Worm (Caenorhabditis elegans) whole organism, L4 larva: ENCODE data around the gene ndub-6.

Source experiments
- aha-1 ChIP-seq: fragments of 150-350 bp; peaks from one replicate; lab custom pipeline; 2014; ENCODE audit warnings: missing biosample characterization, missing genetic modification characterization
- hif-1 ChIP-seq, 2 experiments: sonication (generic microtip); optimal IDR thresholded peaks; 2 replicates each; lab custom pipeline; 2016 to 2017; ENCODE audit warnings: missing compliant biosample characterization in 2 of 2, missing genetic modification characterization in 2 of 2, missing genetic modification reagents in 2 of 2, missing genotype in 2 of 2, mild to moderate bottlenecking in 1 of 2
- mep-1 ChIP-seq: fragments of 150-350 bp; sonication (generic microtip); optimal IDR thresholded peaks from 3 replicates; lab custom pipeline; 2014; ENCODE audit warnings: missing biosample characterization, missing genetic modification characterization
- nhr-10 ChIP-seq: fragments of 150-350 bp; optimal IDR thresholded peaks from 2 replicates; lab custom pipeline; 2014; ENCODE audit warnings: missing biosample characterization, missing genetic modification characterization
- ztf-11 ChIP-seq: fragments of 150-350 bp; optimal IDR thresholded peaks from 2 replicates; lab custom pipeline; 2014; ENCODE audit warnings: missing biosample characterization, missing genetic modification characterization
- ztf-7 ChIP-seq: fragments of 150-350 bp; optimal IDR thresholded peaks from 2 replicates; lab custom pipeline; 2014; ENCODE audit warnings: missing biosample characterization, missing genetic modification characterization

ce11 chrIV:11697514-11697913, 45.3 kb downstream of the ndub-6 start:
- TF ChIP-seq hif-1 (tag; optimal IDR thresholded peaks at IDR 0.05; lab: Kevin White, UChicago) (no peak), mep-1 (tag; lab: Kevin White, UChicago) (no peak), ztf-11 (tag; lab: Kevin White, UChicago) (no peak), ztf-7 (tag; lab: Kevin White, UChicago) (no peak), aha-1 (no peak), nhr-10 (no peak)
